Fruit fly (Drosophila melanogaster) whole organism, embryonic: ENCODE results near the gene SCAR.

ENCODE experiments used
- Asciz ChIP-seq: fragments of 200-800 bp; sonication (Bioruptor generic); optimal IDR thresholded peaks from 2 replicates; lab custom pipeline; 2017; ENCODE audit warnings: missing biosample characterization, mild to moderate bottlenecking, missing genetic modification characterization, missing genetic modification reagents
- B-H2 ChIP-seq: fragments of 200-800 bp; sonication (Bioruptor generic); optimal IDR thresholded peaks from 2 replicates; lab custom pipeline; 2018; ENCODE audit warnings: missing biosample characterization, mild to moderate bottlenecking, missing genetic modification characterization
- Bgb ChIP-seq: fragments of 200-800 bp; sonication (Bioruptor generic); IDR thresholded peaks from 2 replicates; pipeline ENCODE4 v1.3.6; 2022; ENCODE audit warnings: missing biosample characterization, missing genetic modification characterization; ENCODE audit not compliant: partially characterized antibody
- Bteb2 ChIP-seq: fragments of 200-800 bp; sonication (Bioruptor generic); optimal IDR thresholded peaks from 2 replicates; lab custom pipeline; 2016; ENCODE audit warnings: missing biosample characterization, missing genetic modification characterization
- CG10274 ChIP-seq: fragments of 200-800 bp; sonication (Bioruptor generic); optimal IDR thresholded peaks from 3 replicates; lab custom pipeline; 2017; ENCODE audit warnings: missing biosample characterization, mild to moderate bottlenecking, missing genetic modification characterization
- CG11093 ChIP-seq: fragments of 200-800 bp; sonication (Bioruptor generic); IDR thresholded peaks from 3 replicates; pipeline ENCODE4 v1.3.6; 2022; ENCODE audit warnings: missing biosample characterization, missing genetic modification characterization
- CG1529 ChIP-seq: fragments of 200-800 bp; sonication (Bioruptor generic); optimal IDR thresholded peaks from 3 replicates; lab custom pipeline; 2018; ENCODE audit warnings: missing biosample characterization, missing genetic modification characterization
- CG17802 ChIP-seq: fragments of 200-800 bp; sonication (Bioruptor generic); optimal IDR thresholded peaks from 2 replicates; lab custom pipeline; 2018; ENCODE audit warnings: missing biosample characterization, mild to moderate bottlenecking, missing genetic modification characterization, moderate library complexity
- CG34422 ChIP-seq: fragments of 200-800 bp; sonication (Bioruptor generic); IDR thresholded peaks from 3 replicates; pipeline ENCODE4 v1.3.6; 2022; ENCODE audit warnings: missing biosample characterization, missing genetic modification characterization
- CG43689 ChIP-seq: fragments of 200-800 bp; sonication (Bioruptor generic); IDR thresholded peaks from 2 replicates; pipeline ENCODE4 v1.3.6; 2022; ENCODE audit warnings: missing biosample characterization, missing genetic modification characterization
- CG5180 ChIP-seq: fragments of 200-800 bp; sonication (Bioruptor generic); optimal IDR thresholded peaks from 3 replicates; lab custom pipeline; 2017; ENCODE audit warnings: missing biosample characterization, missing genetic modification characterization, mild to moderate bottlenecking, moderate library complexity, missing genetic modification reagents
- CG8281 ChIP-seq: fragments of 200-800 bp; sonication (Bioruptor generic); optimal IDR thresholded peaks from 2 replicates; lab custom pipeline; 2018; ENCODE audit warnings: missing biosample characterization, mild to moderate bottlenecking, missing genetic modification characterization, moderate library complexity
- CG8765 ChIP-seq: fragments of 200-800 bp; sonication (Bioruptor generic); IDR thresholded peaks from 2 replicates; pipeline ENCODE4 v1.3.6; 2022; ENCODE audit warnings: missing biosample characterization, missing genetic modification characterization
- CG9817 ChIP-seq: fragments of 200-800 bp; sonication (Bioruptor generic); optimal IDR thresholded peaks from 2 replicates; lab custom pipeline; 2018; ENCODE audit warnings: missing biosample characterization, mild to moderate bottlenecking, missing genetic modification characterization, moderate library complexity
- CHES-1-like ChIP-seq: fragments of 200-800 bp; sonication (Bioruptor generic); optimal IDR thresholded peaks from 2 replicates; lab custom pipeline; 2016; ENCODE audit warnings: missing biosample characterization, missing genetic modification characterization
- Chrac-16 ChIP-seq: fragments of 200-800 bp; sonication (Bioruptor generic); optimal IDR thresholded peaks from 3 replicates; lab custom pipeline; 2016; ENCODE audit warnings: missing biosample characterization, missing genetic modification characterization
- ERR ChIP-seq: fragments of 200-800 bp; sonication (Bioruptor generic); optimal IDR thresholded peaks from 2 replicates; lab custom pipeline; 2016; ENCODE audit warnings: missing biosample characterization, missing genetic modification characterization
- Ets65A ChIP-seq: fragments of 200-800 bp; sonication (Bioruptor generic); peaks from one replicate; lab custom pipeline; 2016; ENCODE audit warnings: missing biosample characterization, missing genetic modification characterization
- Ets97D ChIP-seq: fragments of 200-800 bp; sonication (Bioruptor generic); optimal IDR thresholded peaks from 3 replicates; lab custom pipeline; 2016; ENCODE audit warnings: missing biosample characterization, missing genetic modification characterization
- Fer3 ChIP-seq: fragments of 200-800 bp; sonication (Bioruptor generic); optimal IDR thresholded peaks from 2 replicates; lab custom pipeline; 2018; ENCODE audit warnings: missing biosample characterization, mild to moderate bottlenecking, missing genetic modification characterization, moderate library complexity
- Hr78 ChIP-seq, 2 experiments: fragments of 200-800 bp in 1 of 2; fragments of >200 bp in 1 of 2; sonication (Bioruptor generic) in 1 of 2; optimal IDR thresholded peaks; 2 replicates each; lab custom pipeline; 2017 to 2019; ENCODE audit warnings: missing biosample characterization in 2 of 2, missing genetic modification characterization in 2 of 2, mild to moderate bottlenecking in 1 of 2, moderate library complexity in 1 of 2
- Jarid2 ChIP-seq: fragments of 200-800 bp; sonication (Bioruptor generic); optimal IDR thresholded peaks from 3 replicates; lab custom pipeline; 2017; ENCODE audit warnings: mild to moderate bottlenecking, missing biosample characterization, missing genetic modification reagents, missing genetic modification characterization
- Lim3 ChIP-seq: fragments of 200-800 bp; sonication (Bioruptor generic); IDR thresholded peaks from 2 replicates; pipeline ENCODE4 v1.3.6; 2022; ENCODE audit warnings: missing biosample characterization, missing genetic modification characterization
- MESR4 ChIP-seq: fragments of 200-800 bp; sonication (Bioruptor generic); optimal IDR thresholded peaks from 2 replicates; lab custom pipeline; 2018; ENCODE audit warnings: missing biosample characterization, mild to moderate bottlenecking, missing genetic modification characterization, moderate library complexity
- NC2α ChIP-seq: fragments of 200-800 bp; sonication (Bioruptor generic); optimal IDR thresholded peaks from 2 replicates; lab custom pipeline; 2016; ENCODE audit warnings: missing biosample characterization, missing genetic modification characterization
- Neu2 ChIP-seq: fragments of 200-800 bp; sonication (Bioruptor generic); optimal IDR thresholded peaks from 3 replicates; lab custom pipeline; 2016; ENCODE audit warnings: missing biosample characterization, missing genetic modification characterization, borderline replicate concordance
- NfI ChIP-seq: fragments of 200-800 bp; sonication (Bioruptor generic); optimal IDR thresholded peaks from 3 replicates; lab custom pipeline; 2018; ENCODE audit warnings: missing biosample characterization, mild to moderate bottlenecking, missing genetic modification characterization, moderate library complexity
- Spps ChIP-seq: fragments of 200-800 bp; sonication (Bioruptor generic); optimal IDR thresholded peaks from 2 replicates; lab custom pipeline; 2018; ENCODE audit warnings: missing biosample characterization, mild to moderate bottlenecking, missing genetic modification characterization
- Ssrp ChIP-seq: fragments of 200-800 bp; sonication (Bioruptor generic); optimal IDR thresholded peaks from 2 replicates; lab custom pipeline; 2018; ENCODE audit warnings: missing biosample characterization, mild to moderate bottlenecking, missing genetic modification characterization, moderate library complexity
- Vsx1 ChIP-seq: fragments of 200-800 bp; sonication (Bioruptor generic); optimal IDR thresholded peaks from 2 replicates; lab custom pipeline; 2017; ENCODE audit warnings: missing biosample characterization, mild to moderate bottlenecking, missing genetic modification characterization, missing genetic modification reagents
- ab ChIP-seq: fragments of 200-800 bp; sonication (Bioruptor generic); optimal IDR thresholded peaks from 2 replicates; lab custom pipeline; 2016; ENCODE audit warnings: missing biosample characterization, missing genetic modification characterization
- amos ChIP-seq: fragments of 200-800 bp; sonication (Bioruptor generic); IDR thresholded peaks from 2 replicates; pipeline ENCODE4 v1.3.6; 2022; ENCODE audit warnings: missing biosample characterization, missing genetic modification characterization; ENCODE audit not compliant: partially characterized antibody
- ato ChIP-seq: fragments of 200-800 bp; sonication (Bioruptor generic); IDR thresholded peaks from 2 replicates; pipeline ENCODE4 v1.3.6; 2022; ENCODE audit warnings: missing biosample characterization, missing genetic modification characterization; ENCODE audit not compliant: partially characterized antibody
- ems ChIP-seq: fragments of 200-800 bp; sonication (Bioruptor generic); optimal IDR thresholded peaks from 3 replicates; lab custom pipeline; 2016; ENCODE audit warnings: missing biosample characterization, missing genetic modification characterization
- eve ChIP-seq, 2 experiments: fragments of >200 bp; optimal IDR thresholded peaks; 2 replicates each; lab custom pipeline; 2017; ENCODE audit warnings: missing biosample characterization in 2 of 2, missing genetic modification characterization in 2 of 2
- fd96Cb ChIP-seq: fragments of 200-800 bp; sonication (Bioruptor generic); optimal IDR thresholded peaks from 2 replicates; lab custom pipeline; 2018; ENCODE audit warnings: missing biosample characterization, mild to moderate bottlenecking, missing genetic modification characterization, moderate library complexity
- gfzf ChIP-seq: fragments of 200-800 bp; sonication (Bioruptor generic); optimal IDR thresholded peaks from 2 replicates; lab custom pipeline; 2016; ENCODE audit warnings: missing biosample characterization, mild to moderate bottlenecking, missing genetic modification characterization, moderate library complexity
- jumu ChIP-seq: fragments of 200-800 bp; sonication (Bioruptor generic); optimal IDR thresholded peaks from 3 replicates; lab custom pipeline; 2016; ENCODE audit warnings: missing biosample characterization, missing genetic modification characterization
- onecut ChIP-seq: fragments of 200-800 bp; sonication (Bioruptor generic); IDR thresholded peaks from 2 replicates; pipeline ENCODE4 v1.3.6; 2022; ENCODE audit warnings: missing biosample characterization, missing genetic modification characterization
- pb ChIP-seq: fragments of 200-800 bp; sonication (Bioruptor generic); optimal IDR thresholded peaks from 3 replicates; lab custom pipeline; 2016; ENCODE audit warnings: missing biosample characterization, missing genetic modification characterization
- schlank ChIP-seq: fragments of 200-800 bp; sonication (Bioruptor generic); optimal IDR thresholded peaks from 2 replicates; lab custom pipeline; 2018; ENCODE audit warnings: missing biosample characterization, mild to moderate bottlenecking, missing genetic modification characterization
- sna ChIP-seq: fragments of 200-800 bp; sonication (Bioruptor generic); IDR thresholded peaks from 2 replicates; pipeline ENCODE4 v1.3.6; 2022; ENCODE audit warnings: missing biosample characterization, missing genetic modification characterization; ENCODE audit not compliant: partially characterized antibody
- sob ChIP-seq: fragments of 200-800 bp; sonication (Bioruptor generic); IDR thresholded peaks from 2 replicates; pipeline ENCODE4 v1.3.6; 2022; ENCODE audit warnings: missing biosample characterization, missing genetic modification characterization
- tap ChIP-seq: fragments of 200-800 bp; optimal IDR thresholded peaks from 3 replicates; lab custom pipeline; 2019; ENCODE audit warnings: missing biosample characterization, mild to moderate bottlenecking, missing genetic modification characterization, moderate library complexity
- tll ChIP-seq, 2 experiments: fragments of 200-800 bp in 1 of 2; fragments of >200 bp in 1 of 2; sonication (Bioruptor generic) in 1 of 2; optimal IDR thresholded peaks; 2 replicates each; lab custom pipeline; 2017 to 2019; ENCODE audit warnings: missing biosample characterization in 2 of 2, missing genetic modification characterization in 2 of 2, mild to moderate bottlenecking in 1 of 2, moderate library complexity in 1 of 2
- unpg ChIP-seq: fragments of 200-800 bp; sonication (Bioruptor generic); optimal IDR thresholded peaks from 3 replicates; lab custom pipeline; 2018; ENCODE audit warnings: missing biosample characterization, mild to moderate bottlenecking, missing genetic modification characterization, moderate library complexity
- vnd ChIP-seq: fragments of 200-800 bp; sonication (Bioruptor generic); IDR thresholded peaks from 3 replicates; pipeline ENCODE4 v1.3.6; 2022; ENCODE audit warnings: missing biosample characterization, missing genetic modification characterization; ENCODE audit not compliant: partially characterized antibody
- zfh2 ChIP-seq: fragments of 200-800 bp; sonication (Bioruptor generic); optimal IDR thresholded peaks from 2 replicates; lab custom pipeline; 2016; ENCODE audit warnings: missing biosample characterization, missing genetic modification characterization

Gene SCAR

dm6 chr2L:11003925-11004673, 27.5 kb downstream of the SCAR start, which contains the start of gene RpL9 (continued):
- TF ChIP-seq NfI (GFP tag; lab: Kevin White, UChicago) (no peak), CG17802 (tag; lab: Kevin White, UChicago) (peak; percentile 48), MESR4 (GFP tag; lab: Kevin White, UChicago) (peak; percentile 99), Jarid2 (no peak), amos (no peak; the same call in 1 of the 2 replicates), ems (no peak), CG34422 (GFP tag; lab: Robert Waterston, UW) (peak; percentile 83), Spps (tag; lab: Kevin White, UChicago) (peak; percentile 58), Ssrp (no peak), Chrac-16 (GFP tag; lab: Kevin White, UChicago) (peak; percentile 10), CG43689 (GFP tag; lab: Robert Waterston, UW) (no peak), CHES-1-like (GFP tag; lab: Kevin White, UChicago) (peak; percentile 49), CG1529 (GFP tag; lab: Kevin White, UChicago) (peak; percentile 69), ab (no peak), CG10274 (peak; percentile 54), Vsx1 (GFP tag; lab: Kevin White, UChicago) (peak; percentile 73), eve (GFP tag; optimal IDR thresholded peaks at IDR 0.05; lab: Kevin White, UChicago) (no peak), Asciz (GFP tag; lab: Kevin White, UChicago) (peak; percentile 78), CG11093 (GFP tag; lab: Robert Waterston, UW) (no peak), pb (peak; percentile 48), ERR (GFP tag; lab: Kevin White, UChicago) (no peak), Fer3 (tag; lab: Kevin White, UChicago) (peak; percentile 68), jumu (no peak), NC2α (GFP tag; lab: Kevin White, UChicago) (peak; percentile 25), schlank (peak; percentile 79), fd96Cb (no peak), CG9817 (tag; lab: Kevin White, UChicago) (no peak), sob (GFP tag; lab: Robert Waterston, UW) (no peak; the same call in 1 of the 2 replicates), tap (tag; lab: Kevin White, UChicago) (no peak), tll (GFP tag; optimal IDR thresholded peaks at IDR 0.05; lab: Kevin White, UChicago) (no peak), CG5180 (peak; percentile 67), vnd (no peak), sna (GFP tag; lab: Robert Waterston, UW) (no peak), Ets97D (peak; percentile 98), Neu2 (GFP tag; lab: Kevin White, UChicago) (no peak), Ets65A (GFP tag; lab: Kevin White, UChicago) (peak; percentile 94), Lim3 (GFP tag; lab: Robert Waterston, UW) (no peak), gfzf (peak; percentile 72), onecut (peak; percentile 85), Bgb (GFP tag; lab: Robert Waterston, UW) (peak; percentile 17; the same call in 1 of the 2 replicates), B-H2 (GFP tag; lab: Kevin White, UChicago) (peak; percentile 81), zfh2 (GFP tag; lab: Kevin White, UChicago) (no peak), CG8765 (GFP tag; lab: Robert Waterston, UW) (no peak), Hr78 (GFP tag; optimal IDR thresholded peaks at IDR 0.05; lab: Kevin White, UChicago) (no peak), CG8281 (tag; lab: Kevin White, UChicago) (peak; percentile 50), unpg (GFP tag; lab: Kevin White, UChicago) (peak; percentile 79), Bteb2 (GFP tag; lab: Kevin White, UChicago) (peak; percentile 49), ato (GFP tag; lab: Robert Waterston, UW) (no peak)
